Worm (Caenorhabditis elegans) whole organism, young adult: ENCODE measurements around the gene T22F3.10.

Experiments
- B0019.2 ChIP-seq: fragments of 200-800 bp; sonication (Bioruptor generic); conservative IDR thresholded peaks from 2 replicates; pipeline ENCODE4 v1.3.6; 2022; ENCODE audit warnings: missing genetic modification reagents, missing genetic modification characterization, missing compliant biosample characterization
- D2030.7 ChIP-seq: fragments of 200-800 bp; sonication (Bioruptor generic); IDR thresholded peaks from 2 replicates; pipeline ENCODE4 v1.3.6; 2022; ENCODE audit warnings: missing genetic modification reagents, missing genetic modification characterization, missing compliant biosample characterization
- F10E7.11 ChIP-seq: sonication (generic microtip); optimal IDR thresholded peaks from 2 replicates; lab custom pipeline; 2017; ENCODE audit warnings: mild to moderate bottlenecking, missing genetic modification characterization, moderate library complexity, missing compliant biosample characterization
- F33H1.4 ChIP-seq: fragments of 200-800 bp; sonication (Bioruptor generic); IDR thresholded peaks from 2 replicates; pipeline ENCODE4 v1.3.6; 2022; ENCODE audit warnings: missing genetic modification reagents, missing genetic modification characterization, missing compliant biosample characterization
- F39B2.1 ChIP-seq: fragments of 200-800 bp; sonication (Bioruptor generic); IDR thresholded peaks from 2 replicates; pipeline ENCODE4 v1.3.6; 2022; ENCODE audit warnings: missing genetic modification reagents, missing genetic modification characterization, missing compliant biosample characterization
- F52B5.7 ChIP-seq: sonication (generic microtip); optimal IDR thresholded peaks from 2 replicates; lab custom pipeline; 2016; ENCODE audit warnings: mild to moderate bottlenecking, missing genetic modification characterization, missing compliant biosample characterization
- F57A8.1 ChIP-seq: fragments of 200-800 bp; sonication (Bioruptor generic); optimal IDR thresholded peaks from 2 replicates; lab custom pipeline; 2018; ENCODE audit warnings: mild to moderate bottlenecking, missing genetic modification characterization, moderate library complexity, missing compliant biosample characterization
- F57C9.4 ChIP-seq: sonication (generic microtip); optimal IDR thresholded peaks from 2 replicates; lab custom pipeline; 2017; ENCODE audit warnings: mild to moderate bottlenecking, missing genetic modification characterization, missing compliant biosample characterization
- akir-1 ChIP-seq: fragments of 200-800 bp; sonication (Bioruptor generic); optimal IDR thresholded peaks from 2 replicates; lab custom pipeline; 2018; ENCODE audit warnings: mild to moderate bottlenecking, missing genetic modification characterization, moderate library complexity, missing compliant biosample characterization
- attf-5 ChIP-seq: fragments of 200-800 bp; sonication (Bioruptor generic); optimal IDR thresholded peaks from 2 replicates; lab custom pipeline; 2018; ENCODE audit warnings: mild to moderate bottlenecking, missing genetic modification characterization, missing compliant biosample characterization
- ccch-3 ChIP-seq: fragments of 200-800 bp; sonication (Bioruptor generic); optimal IDR thresholded peaks from 2 replicates; lab custom pipeline; 2018; ENCODE audit warnings: mild to moderate bottlenecking, missing genetic modification characterization, missing compliant biosample characterization
- cebp-1 ChIP-seq, 2 experiments: fragments of 200-800 bp in 1 of 2; sonication (Bioruptor generic) in 1 of 2; sonication (generic microtip) in 1 of 2; IDR thresholded peaks in 1 of 2; optimal IDR thresholded peaks in 1 of 2; 2 replicates each; pipeline versions ENCODE4 v1.3.6 to Lab custom; 2017 to 2022; ENCODE audit warnings: missing compliant biosample characterization in 2 of 2, missing genetic modification characterization in 2 of 2, mild to moderate bottlenecking in 1 of 2, missing genetic modification reagents in 1 of 2, moderate library complexity in 1 of 2
- cebp-2 ChIP-seq: fragments of 200-800 bp; sonication (Bioruptor generic); IDR thresholded peaks from 2 replicates; pipeline ENCODE4 v1.3.6; 2022; ENCODE audit warnings: missing genetic modification characterization, missing compliant biosample characterization
- ceh-40 ChIP-seq: fragments of 200-800 bp; sonication (Bioruptor generic); IDR thresholded peaks from 2 replicates; pipeline ENCODE4 v1.3.6; 2022; ENCODE audit warnings: missing genetic modification characterization, missing compliant biosample characterization
- dox-1 ChIP-seq: fragments of 200-800 bp; sonication (Bioruptor generic); IDR thresholded peaks from 2 replicates; pipeline ENCODE4 v1.3.6; 2022; ENCODE audit warnings: missing genetic modification reagents, missing genetic modification characterization, missing compliant biosample characterization
- egl-18 ChIP-seq: fragments of 200-800 bp; sonication (Bioruptor generic); IDR thresholded peaks from 2 replicates; pipeline ENCODE4 v1.3.6; 2022; ENCODE audit warnings: missing genetic modification reagents, missing genetic modification characterization, missing compliant biosample characterization
- ekl-4 ChIP-seq: fragments of 200-800 bp; sonication (Bioruptor generic); IDR thresholded peaks from 2 replicates; pipeline ENCODE4 v1.3.6; 2022; ENCODE audit warnings: missing genetic modification reagents, missing genetic modification characterization, missing compliant biosample characterization
- ets-4 ChIP-seq: fragments of 200-800 bp; sonication (Bioruptor generic); optimal IDR thresholded peaks from 2 replicates; lab custom pipeline; 2018; ENCODE audit warnings: mild to moderate bottlenecking, missing genetic modification characterization, missing compliant biosample characterization
- gei-17 ChIP-seq: fragments of 200-800 bp; sonication (Bioruptor generic); optimal IDR thresholded peaks from 2 replicates; lab custom pipeline; 2018; ENCODE audit warnings: mild to moderate bottlenecking, missing genetic modification characterization, missing compliant biosample characterization
- hmg-1.2 ChIP-seq: fragments of 200-800 bp; sonication (Bioruptor generic); IDR thresholded peaks from 2 replicates; pipeline ENCODE4 v1.3.6; 2022; ENCODE audit warnings: missing genetic modification reagents, missing genetic modification characterization, missing compliant biosample characterization
- lin-54 ChIP-seq: fragments of 200-800 bp; sonication (Bioruptor generic); optimal IDR thresholded peaks from 2 replicates; lab custom pipeline; 2018; ENCODE audit warnings: mild to moderate bottlenecking, missing genetic modification characterization, missing compliant biosample characterization
- lir-1 ChIP-seq: fragments of 200-800 bp; sonication (Bioruptor generic); conservative IDR thresholded peaks from 2 replicates; pipeline ENCODE4 v1.3.6; 2022; ENCODE audit warnings: missing genetic modification reagents, missing genetic modification characterization, missing compliant biosample characterization
- lsl-1 ChIP-seq: fragments of 200-800 bp; sonication (Bioruptor generic); optimal IDR thresholded peaks from 2 replicates; lab custom pipeline; 2018; ENCODE audit warnings: mild to moderate bottlenecking, missing genetic modification characterization, moderate library complexity, missing compliant biosample characterization
- madf-10 ChIP-seq: sonication (generic microtip); optimal IDR thresholded peaks from 2 replicates; lab custom pipeline; 2016; ENCODE audit warnings: mild to moderate bottlenecking, missing genetic modification characterization, missing compliant biosample characterization
- madf-6 ChIP-seq: fragments of 200-800 bp; sonication (Bioruptor generic); IDR thresholded peaks from 2 replicates; pipeline ENCODE4 v1.3.6; 2022; ENCODE audit warnings: missing genetic modification reagents, missing genetic modification characterization, missing compliant biosample characterization
- mcd-1 ChIP-seq: fragments of 200-800 bp; sonication (Bioruptor generic); IDR thresholded peaks from 2 replicates; pipeline ENCODE4 v1.3.6; 2022; ENCODE audit warnings: missing genetic modification reagents, missing genetic modification characterization, missing compliant biosample characterization
- mxl-1 ChIP-seq: sonication (generic microtip); optimal IDR thresholded peaks from 2 replicates; lab custom pipeline; 2016; ENCODE audit warnings: missing genetic modification characterization, missing compliant biosample characterization
- nfyb-1 ChIP-seq: fragments of 200-800 bp; sonication (Bioruptor generic); IDR thresholded peaks from 2 replicates; pipeline ENCODE4 v1.3.6; 2022; ENCODE audit warnings: missing genetic modification reagents, missing genetic modification characterization, missing compliant biosample characterization
- nhr-179 ChIP-seq: sonication (generic microtip); optimal IDR thresholded peaks from 2 replicates; lab custom pipeline; 2016; ENCODE audit warnings: mild to moderate bottlenecking, missing genetic modification characterization, missing compliant biosample characterization
- rcor-1 ChIP-seq: fragments of 200-800 bp; sonication (Bioruptor generic); IDR thresholded peaks from 2 replicates; pipeline ENCODE4 v1.3.6; 2022; ENCODE audit warnings: missing genetic modification reagents, missing genetic modification characterization, missing compliant biosample characterization
- snpc-1.3 ChIP-seq: sonication (generic microtip); optimal IDR thresholded peaks from 2 replicates; lab custom pipeline; 2017; ENCODE audit warnings: missing genetic modification characterization, mild to moderate bottlenecking, missing compliant biosample characterization, antibody characterized with exemption, moderate library complexity, missing genotype, missing genetic modification reagents; ENCODE audit not compliant: insufficient read depth
- snpc-3.4 ChIP-seq: sonication (generic microtip); optimal IDR thresholded peaks from 2 replicates; lab custom pipeline; 2017; ENCODE audit warnings: missing genetic modification characterization, mild to moderate bottlenecking, missing compliant biosample characterization, antibody characterized with exemption, moderate library complexity, missing genotype, missing genetic modification reagents
- tbp1 ChIP-seq: fragments of 200-800 bp; sonication (Bioruptor generic); optimal IDR thresholded peaks from 2 replicates; lab custom pipeline; 2018; ENCODE audit warnings: mild to moderate bottlenecking, missing genetic modification characterization, missing compliant biosample characterization
- unc-62 ChIP-seq: fragments of 150-350 bp; optimal IDR thresholded peaks from 2 replicates; lab custom pipeline; 2014; ENCODE audit warnings: missing biosample characterization, missing genetic modification reagents, missing genetic modification characterization
- xnd-1 ChIP-seq: sonication (generic microtip); optimal IDR thresholded peaks from 2 replicates; lab custom pipeline; 2016; ENCODE audit warnings: missing genotype, missing genetic modification reagents, missing genetic modification characterization, missing compliant biosample characterization
- ztf-22 ChIP-seq: fragments of 200-800 bp; sonication (Bioruptor generic); optimal IDR thresholded peaks from 2 replicates; lab custom pipeline; 2018; ENCODE audit warnings: mild to moderate bottlenecking, missing genetic modification characterization, moderate library complexity, missing compliant biosample characterization

Gene T22F3.10

ce11 chrV:3587633-3588032, 23.9 kb downstream of the T22F3.10 start (continued):
- 0 out of 2 replicates have a peak, but pooled peaks have one; percentile 11 for TF ChIP-seq hmg-1.2 (GFP tag; lab: Robert Waterston, UW)
- no peak for TF ChIP-seq dox-1
- no peak for TF ChIP-seq F57C9.4 (tag; lab: Kevin White, UChicago)
- TF ChIP-seq D2030.7 (GFP tag; lab: Robert Waterston, UW): no peak
- TF ChIP-seq F10E7.11 (tag; lab: Kevin White, UChicago): no peak
- TF ChIP-seq ceh-40 (GFP tag; lab: Robert Waterston, UW): no peak
- no peak for TF ChIP-seq ztf-22 (GFP tag; lab: Kevin White, UChicago)
- peak; percentile 12 for TF ChIP-seq lin-54 (GFP tag; lab: Kevin White, UChicago)
- TF ChIP-seq ekl-4 (GFP tag; lab: Robert Waterston, UW): no peak
- TF ChIP-seq nhr-179 (tag; lab: Kevin White, UChicago): no peak
- no peak for TF ChIP-seq tbp1
- TF ChIP-seq ets-4 (GFP tag; lab: Kevin White, UChicago): no peak
- no peak for TF ChIP-seq F57A8.1 (GFP tag; lab: Kevin White, UChicago)
- TF ChIP-seq madf-10: peak; percentile 10
- no peak for TF ChIP-seq egl-18 (GFP tag; lab: Robert Waterston, UW)
- TF ChIP-seq cebp-2 (GFP tag; lab: Robert Waterston, UW): no peak
- no peak for TF ChIP-seq mxl-1 (tag; lab: Kevin White, UChicago)
- TF ChIP-seq F52B5.7: no peak
- TF ChIP-seq ccch-3 (GFP tag; lab: Kevin White, UChicago): no peak
- TF ChIP-seq snpc-3.4 (tag; lab: Kevin White, UChicago): no peak
- peak; percentile 53 for TF ChIP-seq mcd-1 (GFP tag; lab: Robert Waterston, UW)
- TF ChIP-seq unc-62 (GFP tag; lab: Kevin White, UChicago): no peak
- 0 out of 2 replicates have a peak, but pooled peaks have one; percentile 17 for TF ChIP-seq rcor-1 (GFP tag; lab: Robert Waterston, UW)
- no peak for TF ChIP-seq F39B2.1
- TF ChIP-seq gei-17: no peak
- TF ChIP-seq snpc-1.3 (tag; lab: Kevin White, UChicago): peak; percentile 39
- no peak for TF ChIP-seq lir-1
- TF ChIP-seq, all 124 proteins: peak for 10

- TF ChIP-seq akir-1 (no peak), nfyb-1 (GFP tag; lab: Robert Waterston, UW) (0 out of 2 replicates have a peak, but pooled peaks have one; percentile 17), madf-6 (peak; percentile 9; the same call in 1 of the 2 replicates), xnd-1 (tag; lab: Kevin White, UChicago) (no peak), B0019.2 (GFP tag; lab: Robert Waterston, UW) (no peak), lsl-1 (peak; percentile 47), F33H1.4 (GFP tag; lab: Robert Waterston, UW) (peak; percentile 19; the same call in 1 of the 2 replicates), ekl-4 (GFP tag; lab: Robert Waterston, UW) (0 out of 2 replicates have a peak, but pooled peaks have one; percentile 20), lin-54 (GFP tag; lab: Kevin White, UChicago) (no peak), hmg-1.2 (GFP tag; lab: Robert Waterston, UW) (peak; percentile 91), cebp-1 (GFP tag; IDR thresholded peaks at IDR 0.05; lab: Robert Waterston, UW) (no peak), cebp-1 (tag; optimal IDR thresholded peaks at IDR 0.05; lab: Kevin White, UChicago) (peak; percentile 23), attf-5 (peak; percentile 41)
These were observed 25.4 kb downstream of the T22F3.10 start, which contains the start of the genes rpl-11.1 and T22F3.2 for ce11 chrV:3586014-3586689. Gene rpl-11.1, minus strand, starts transcription at chrV:3586064. Gene T22F3.2, plus strand, starts transcription at chrV:3586639.
